Fruit fly (Drosophila melanogaster) whole organism, wandering third instar larva: ENCODE data around the gene Atxn7.

ENCODE experiments used
- Dfd ChIP-seq: fragments of >200 bp; optimal IDR thresholded peaks from 2 replicates; lab custom pipeline; 2017; ENCODE audit warnings: missing biosample characterization, missing genetic modification characterization
- Dif ChIP-seq: fragments of 200-275, 200-300 bp; sonication (Bioruptor generic); optimal IDR thresholded peaks from 2 replicates; lab custom pipeline; 2018; ENCODE audit warnings: missing biosample characterization, missing genetic modification characterization; ENCODE audit not compliant: partially characterized antibody
- Sp1 ChIP-seq: fragments of 200-800 bp; sonication (Bioruptor generic); optimal IDR thresholded peaks from 3 replicates; lab custom pipeline; 2019; ENCODE audit warnings: missing biosample characterization, mild to moderate bottlenecking, missing genetic modification characterization, moderate library complexity
- lola ChIP-seq: fragments of >200 bp; optimal IDR thresholded peaks from 2 replicates; lab custom pipeline; 2017; ENCODE audit warnings: missing biosample characterization, missing genetic modification characterization
- pan ChIP-seq: fragments of >200 bp; optimal IDR thresholded peaks from 2 replicates; lab custom pipeline; 2017
- usp ChIP-seq: fragments of >200 bp; optimal IDR thresholded peaks from 2 replicates; lab custom pipeline; 2017; ENCODE audit warnings: missing biosample characterization, missing genetic modification characterization

- no peak for TF ChIP-seq lola (GFP tag; lab: Kevin White, UChicago)
- TF ChIP-seq Sp1 (GFP tag; lab: Kevin White, UChicago), result peak; percentile 78
- no peak for TF ChIP-seq pan
- no peak for TF ChIP-seq usp
- TF ChIP-seq Dif (GFP tag; lab: Kevin White, UChicago), result no peak
- no peak for TF ChIP-seq Dfd
These were observed 1.6 kb upstream of the Atxn7 start, which contains the start of the genes CG3609 and CG15390 for dm6 chr2L:2373818-2374746.
